Fruit fly (Drosophila melanogaster): ENCODE results near the gene PMCA.
A peak's percentile ranks its signal among the peaks of the same experiment; 100 is the strongest.

The PMCA gene

dm6 chr4:406843-407242 lies 48.1 kb upstream of the PMCA start (continued):
- no peak for TF ChIP-seq CG9797 (GFP tag; optimal IDR thresholded peaks at IDR 0.05)
- no peak for TF ChIP-seq br (optimal IDR thresholded peaks at IDR 0.05)
- no peak for TF ChIP-seq Drgx (GFP tag; IDR thresholded peaks at IDR 0.05)
- TF ChIP-seq CG3281 (GFP tag; optimal IDR thresholded peaks at IDR 0.05) = no peak
- TF ChIP-seq CG6272 (GFP tag; IDR thresholded peaks at IDR 0.05) = no peak
- TF ChIP-seq bab2 (GFP tag; optimal IDR thresholded peaks at IDR 0.05) = peak; percentile 32
- peak; percentile 59 for TF ChIP-seq HmgZ (tag; optimal IDR thresholded peaks at IDR 0.05)
- TF ChIP-seq emc (GFP tag; optimal IDR thresholded peaks at IDR 0.05) = no peak
- TF ChIP-seq Bteb2 (GFP tag; optimal IDR thresholded peaks at IDR 0.05) = no peak
- TF ChIP-seq nmo (GFP tag; optimal IDR thresholded peaks at IDR 0.05) = no peak
- TF ChIP-seq dan (GFP tag; IDR thresholded peaks at IDR 0.05) = no peak
- peak; percentile 16 for TF ChIP-seq CG8388 (GFP tag; optimal IDR thresholded peaks at IDR 0.05)
- TF ChIP-seq klu (GFP tag; IDR thresholded peaks at IDR 0.05) = no peak
- no peak for TF ChIP-seq abd-A (tag; optimal IDR thresholded peaks at IDR 0.05)
- TF ChIP-seq CG4328 (GFP tag; optimal IDR thresholded peaks at IDR 0.05) = no peak
- peak; percentile 38 for TF ChIP-seq CG31365 (tag; optimal IDR thresholded peaks at IDR 0.05)
- TF ChIP-seq CG10431 (GFP tag; optimal IDR thresholded peaks at IDR 0.05) = no peak
- TF ChIP-seq CG7963 (GFP tag; IDR thresholded peaks at IDR 0.05; ENCODE audit: partially characterized antibody) = no peak
- no peak for TF ChIP-seq grn (GFP tag; optimal IDR thresholded peaks at IDR 0.05)
- no peak for TF ChIP-seq Awh (GFP tag; IDR thresholded peaks at IDR 0.05)
- TF ChIP-seq NFAT (GFP tag; IDR thresholded peaks at IDR 0.05) = no peak
- TF ChIP-seq CG18619 (GFP tag; optimal IDR thresholded peaks at IDR 0.05) = no peak
- no peak for TF ChIP-seq shn (GFP tag; optimal IDR thresholded peaks at IDR 0.05)
- TF ChIP-seq dati (GFP tag; IDR thresholded peaks at IDR 0.05) = no peak
- TF ChIP-seq oc (tag; optimal IDR thresholded peaks at IDR 0.05) = no peak
- no peak for TF ChIP-seq luna (GFP tag; optimal IDR thresholded peaks at IDR 0.05)
- TF ChIP-seq CG9932 (GFP tag; IDR thresholded peaks at IDR 0.05) = no peak
- no peak for TF ChIP-seq CG14441 (GFP tag; IDR thresholded peaks at IDR 0.05)
- TF ChIP-seq Eip74EF (GFP tag; optimal IDR thresholded peaks at IDR 0.05) = no peak
- TF ChIP-seq Six4 (GFP tag; optimal IDR thresholded peaks at IDR 0.05) = no peak
- peak; percentile 62 for TF ChIP-seq onecut (GFP tag; IDR thresholded peaks at IDR 0.05)
- TF ChIP-seq Bgb (GFP tag; IDR thresholded peaks at IDR 0.05; ENCODE audit: partially characterized antibody) = no peak
- no peak for TF ChIP-seq CG30020 (tag; optimal IDR thresholded peaks at IDR 0.05)
- TF ChIP-seq CG13624 (GFP tag; optimal IDR thresholded peaks at IDR 0.05) = peak; percentile 13
- no peak for TF ChIP-seq Sox100B (GFP tag; optimal IDR thresholded peaks at IDR 0.05)
- TF ChIP-seq CG16815 (GFP tag; optimal IDR thresholded peaks at IDR 0.05) = no peak
- no peak for TF ChIP-seq ash1 (GFP tag; optimal IDR thresholded peaks at IDR 0.05)
- no peak for TF ChIP-seq Dref (GFP tag; IDR thresholded peaks at IDR 0.05)
- no peak for TF ChIP-seq jigr1 (GFP tag; IDR thresholded peaks at IDR 0.05)
- no peak for TF ChIP-seq kah (GFP tag; optimal IDR thresholded peaks at IDR 0.05)
- TF ChIP-seq tap (tag; optimal IDR thresholded peaks at IDR 0.05) = no peak
- TF ChIP-seq CG30431 (GFP tag; optimal IDR thresholded peaks at IDR 0.05) = no peak
- no peak for TF ChIP-seq CG9437 (GFP tag; optimal IDR thresholded peaks at IDR 0.05)
- TF ChIP-seq CG8924 (tag; optimal IDR thresholded peaks at IDR 0.05) = no peak
- TF ChIP-seq chinmo (GFP tag; IDR thresholded peaks at IDR 0.05; ENCODE audit: partially characterized antibody) = no peak
- TF ChIP-seq CG7372 (GFP tag; IDR thresholded peaks at IDR 0.05) = no peak
- TF ChIP-seq so (GFP tag; IDR thresholded peaks at IDR 0.05) = no peak
- TF ChIP-seq CG17912 (GFP tag; optimal IDR thresholded peaks at IDR 0.05) = peak; percentile 28
- no peak for TF ChIP-seq nom (GFP tag; optimal IDR thresholded peaks at IDR 0.05)
- TF ChIP-seq CG11093 (GFP tag; IDR thresholded peaks at IDR 0.05) = no peak
- no peak for TF ChIP-seq hkb (optimal IDR thresholded peaks at IDR 0.05)
- TF ChIP-seq hkb (GFP tag; IDR thresholded peaks at IDR 0.05) = no peak
- TF ChIP-seq Dad (GFP tag; optimal IDR thresholded peaks at IDR 0.05) = no peak

Data from whole organism, embryonic.